Fruit fly (Drosophila melanogaster) whole organism, embryonic: ENCODE measurements around the gene Cpr73D.

Experiments
- B-H1 ChIP-seq: fragments of 200-800 bp; sonication (Bioruptor generic); IDR thresholded peaks from 3 replicates; pipeline ENCODE4 v1.3.6; 2022; ENCODE audit warnings: missing biosample characterization, missing genetic modification characterization
- Blimp-1 ChIP-seq: fragments of 200-800 bp; sonication (Bioruptor generic); optimal IDR thresholded peaks from 3 replicates; lab custom pipeline; 2018; ENCODE audit warnings: missing biosample characterization, missing genetic modification characterization, mild to moderate bottlenecking, moderate library complexity, missing genetic modification reagents
- CG10431 ChIP-seq: fragments of 200-800 bp; sonication (Bioruptor generic); optimal IDR thresholded peaks from 3 replicates; lab custom pipeline; 2018; ENCODE audit warnings: missing biosample characterization, mild to moderate bottlenecking, missing genetic modification characterization
- CG10979 ChIP-seq: fragments of 200-800 bp; sonication (Bioruptor generic); optimal IDR thresholded peaks from 2 replicates; lab custom pipeline; 2018; ENCODE audit warnings: missing biosample characterization, mild to moderate bottlenecking, missing genetic modification characterization, moderate library complexity
- CG11093 ChIP-seq: fragments of 200-800 bp; sonication (Bioruptor generic); IDR thresholded peaks from 3 replicates; pipeline ENCODE4 v1.3.6; 2022; ENCODE audit warnings: missing biosample characterization, missing genetic modification characterization
- CG11247 ChIP-seq: fragments of 200-800 bp; sonication (Bioruptor generic); IDR thresholded peaks from 2 replicates; pipeline ENCODE4 v1.3.6; 2022; ENCODE audit warnings: missing biosample characterization, missing genetic modification characterization
- CG12219 ChIP-seq: fragments of 200-800 bp; sonication (Bioruptor generic); optimal IDR thresholded peaks from 3 replicates; lab custom pipeline; 2018; ENCODE audit warnings: missing biosample characterization, mild to moderate bottlenecking, missing genetic modification characterization
- CG12942 ChIP-seq: fragments of 200-800 bp; sonication (Bioruptor generic); optimal IDR thresholded peaks from 3 replicates; lab custom pipeline; 2016; ENCODE audit warnings: missing biosample characterization, missing genetic modification characterization
- CG14014 ChIP-seq: fragments of 200-800 bp; sonication (Bioruptor generic); IDR thresholded peaks from 2 replicates; pipeline ENCODE4 v1.3.6; 2022; ENCODE audit warnings: missing biosample characterization, missing genetic modification characterization
- CG14667 ChIP-seq: fragments of 200-800 bp; sonication (Bioruptor generic); IDR thresholded peaks from 2 replicates; pipeline ENCODE4 v1.3.6; 2022; ENCODE audit warnings: missing biosample characterization, missing genetic modification characterization
- CG1647 ChIP-seq: fragments of 200-800 bp; sonication (Bioruptor generic); optimal IDR thresholded peaks from 3 replicates; lab custom pipeline; 2016; ENCODE audit warnings: missing biosample characterization, missing genetic modification characterization
- CG17359 ChIP-seq: fragments of 200-800 bp; sonication (Bioruptor generic); optimal IDR thresholded peaks from 3 replicates; lab custom pipeline; 2018; ENCODE audit warnings: missing biosample characterization, mild to moderate bottlenecking, missing genetic modification characterization, moderate library complexity
- CG18011 ChIP-seq: fragments of 200-800 bp; sonication (Bioruptor generic); optimal IDR thresholded peaks from 2 replicates; lab custom pipeline; 2017; ENCODE audit warnings: missing biosample characterization, missing genetic modification characterization, mild to moderate bottlenecking, moderate library complexity, missing genotype
- CG2712 ChIP-seq: fragments of 200-800 bp; optimal IDR thresholded peaks from 3 replicates; lab custom pipeline; 2019; ENCODE audit warnings: missing biosample characterization, mild to moderate bottlenecking, missing genetic modification characterization, moderate library complexity
- CG31388 ChIP-seq: fragments of 200-800 bp; sonication (Bioruptor generic); optimal IDR thresholded peaks from 2 replicates; lab custom pipeline; 2016; ENCODE audit warnings: missing biosample characterization, missing genetic modification characterization
- CG33557 ChIP-seq: fragments of 200-800 bp; sonication (Bioruptor generic); optimal IDR thresholded peaks from 2 replicates; lab custom pipeline; 2019; ENCODE audit warnings: missing biosample characterization, mild to moderate bottlenecking, missing genetic modification characterization, moderate library complexity
- CG4360 ChIP-seq: fragments of 200-800 bp; sonication (Bioruptor generic); IDR thresholded peaks from 2 replicates; pipeline ENCODE4 v1.3.6; 2022; ENCODE audit warnings: missing biosample characterization, missing genetic modification characterization
- CG6272 ChIP-seq: fragments of 200-800 bp; sonication (Bioruptor generic); IDR thresholded peaks from 2 replicates; pipeline ENCODE4 v1.3.6; 2022; ENCODE audit warnings: missing biosample characterization, missing genetic modification characterization
- CG6791 ChIP-seq: fragments of 200-800 bp; sonication (Bioruptor generic); IDR thresholded peaks from 3 replicates; pipeline ENCODE4 v1.3.6; 2022; ENCODE audit warnings: missing biosample characterization, missing genetic modification characterization; ENCODE audit not compliant: partially characterized antibody
- CG9437 ChIP-seq: fragments of 200-800 bp; sonication (Bioruptor generic); optimal IDR thresholded peaks from 2 replicates; lab custom pipeline; 2018; ENCODE audit warnings: missing biosample characterization, mild to moderate bottlenecking, missing genetic modification characterization
- Dip3 ChIP-seq: fragments of 200-800 bp; sonication (Bioruptor generic); optimal IDR thresholded peaks from 3 replicates; lab custom pipeline; 2016; ENCODE audit warnings: missing biosample characterization, missing genetic modification characterization
- E2f1 ChIP-seq: fragments of 200-800 bp; sonication (Bioruptor generic); IDR thresholded peaks from 2 replicates; pipeline ENCODE4 v1.3.6; 2022; ENCODE audit warnings: missing biosample characterization, missing genetic modification characterization
- Fer2 ChIP-seq: fragments of 200-800 bp; sonication (Bioruptor generic); optimal IDR thresholded peaks from 2 replicates; lab custom pipeline; 2018; ENCODE audit warnings: missing biosample characterization, mild to moderate bottlenecking, missing genetic modification characterization, moderate library complexity
- Hand ChIP-seq: fragments of 200-800 bp; sonication (Bioruptor generic); optimal IDR thresholded peaks from 2 replicates; lab custom pipeline; 2017; ENCODE audit warnings: mild to moderate bottlenecking, missing biosample characterization, missing genetic modification reagents, missing genetic modification characterization
- Hsf ChIP-seq: fragments of 200-800 bp; sonication (Bioruptor generic); optimal IDR thresholded peaks from 3 replicates; lab custom pipeline; 2016; ENCODE audit warnings: missing biosample characterization, missing genetic modification characterization
- Max ChIP-seq: fragments of 200-800 bp; sonication (Bioruptor generic); optimal IDR thresholded peaks from 2 replicates; lab custom pipeline; 2016; ENCODE audit warnings: missing biosample characterization, mild to moderate bottlenecking, missing genetic modification characterization
- Med ChIP-seq: fragments of 200-800 bp; sonication (Bioruptor generic); peaks from one replicate; lab custom pipeline; 2016; ENCODE audit warnings: missing biosample characterization, missing genetic modification characterization, mild to moderate bottlenecking, inconsistent platforms, moderate library complexity
- Opbp ChIP-seq: fragments of 200-800 bp; sonication (Bioruptor generic); IDR thresholded peaks from 3 replicates; pipeline ENCODE4 v1.3.6; 2022; ENCODE audit warnings: missing biosample characterization, missing genetic modification characterization; ENCODE audit not compliant: partially characterized antibody
- Poxn ChIP-seq: fragments of 200-800 bp; sonication (Bioruptor generic); IDR thresholded peaks from 2 replicates; pipeline ENCODE4 v1.3.6; 2022; ENCODE audit warnings: missing biosample characterization, missing genetic modification characterization
- Rx ChIP-seq: fragments of 200-800 bp; sonication (Bioruptor generic); IDR thresholded peaks from 2 replicates; pipeline ENCODE4 v1.3.6; 2022; ENCODE audit warnings: missing biosample characterization, missing genetic modification characterization
- Scr ChIP-seq: fragments of 200-800 bp; sonication (Bioruptor generic); IDR thresholded peaks from 2 replicates; pipeline ENCODE4 v1.3.6; 2022; ENCODE audit warnings: missing biosample characterization, missing genetic modification characterization; ENCODE audit not compliant: partially characterized antibody
- Usf ChIP-seq: fragments of 200-800 bp; sonication (Bioruptor generic); optimal IDR thresholded peaks from 2 replicates; lab custom pipeline; 2017; ENCODE audit warnings: missing genotype, missing biosample characterization, missing genetic modification characterization
- az2 ChIP-seq: fragments of 200-800 bp; sonication (Bioruptor generic); optimal IDR thresholded peaks from 3 replicates; lab custom pipeline; 2016; ENCODE audit warnings: missing biosample characterization, missing genetic modification characterization
- bcd ChIP-seq: fragments of 200-800 bp; sonication (Bioruptor generic); optimal IDR thresholded peaks from 2 replicates; lab custom pipeline; 2017; ENCODE audit warnings: missing biosample characterization, mild to moderate bottlenecking, missing genetic modification characterization
- br ChIP-seq: fragments of >200 bp; optimal IDR thresholded peaks from 2 replicates; lab custom pipeline; 2017
- caup ChIP-seq: fragments of 200-800 bp; sonication (Bioruptor generic); optimal IDR thresholded peaks from 3 replicates; lab custom pipeline; 2017; ENCODE audit warnings: missing biosample characterization, mild to moderate bottlenecking, missing genetic modification characterization, moderate library complexity; ENCODE audit not compliant: severe bottlenecking
- gcm ChIP-seq: fragments of 200-800 bp; sonication (Bioruptor generic); optimal IDR thresholded peaks from 2 replicates; lab custom pipeline; 2019; ENCODE audit warnings: missing biosample characterization, mild to moderate bottlenecking, missing genetic modification characterization, moderate library complexity
- jigr1 ChIP-seq: fragments of 200-800 bp; sonication (Bioruptor generic); IDR thresholded peaks from 3 replicates; pipeline ENCODE4 v1.3.6; 2022; ENCODE audit warnings: missing biosample characterization, missing genetic modification characterization
- nmo ChIP-seq: fragments of 200-800 bp; sonication (Bioruptor generic); optimal IDR thresholded peaks from 2 replicates; lab custom pipeline; 2018; ENCODE audit warnings: missing biosample characterization, mild to moderate bottlenecking, missing genetic modification characterization, moderate library complexity
- nom ChIP-seq: fragments of 200-800 bp; sonication (Bioruptor generic); optimal IDR thresholded peaks from 2 replicates; lab custom pipeline; 2017; ENCODE audit warnings: missing biosample characterization, missing genetic modification characterization, mild to moderate bottlenecking, moderate library complexity, missing genetic modification reagents
- org-1 ChIP-seq: fragments of 200-800 bp; sonication (Bioruptor generic); optimal IDR thresholded peaks from 2 replicates; lab custom pipeline; 2017; ENCODE audit warnings: missing biosample characterization, missing genetic modification characterization
- otp ChIP-seq: fragments of 200-800 bp; sonication (Bioruptor generic); IDR thresholded peaks from 3 replicates; pipeline ENCODE4, ENCODE4 v1.3.6; 2022; ENCODE audit warnings: missing biosample characterization, missing genetic modification characterization
- pros ChIP-seq: fragments of 200-800 bp; sonication (Bioruptor generic); optimal IDR thresholded peaks from 3 replicates; lab custom pipeline; 2019; ENCODE audit warnings: missing biosample characterization, mild to moderate bottlenecking, missing genetic modification characterization, moderate library complexity
- row ChIP-seq: fragments of 200-800 bp; sonication (Bioruptor generic); IDR thresholded peaks from 3 replicates; pipeline ENCODE4 v1.3.6; 2022; ENCODE audit warnings: missing biosample characterization, missing genetic modification characterization
- run ChIP-seq: fragments of 200-800 bp; sonication (Bioruptor generic); optimal IDR thresholded peaks from 3 replicates; lab custom pipeline; 2018; ENCODE audit warnings: missing biosample characterization, mild to moderate bottlenecking, missing genetic modification characterization
- sens ChIP-seq: fragments of 200-800 bp; sonication (Bioruptor generic); peaks from one replicate; lab custom pipeline; 2016; ENCODE audit warnings: missing biosample characterization, missing genetic modification characterization
- sima ChIP-seq: fragments of 200-800 bp; sonication (Bioruptor generic); optimal IDR thresholded peaks from 2 replicates; lab custom pipeline; 2016; ENCODE audit warnings: missing biosample characterization, missing genetic modification characterization
- slbo ChIP-seq: fragments of 200-800 bp; sonication (Bioruptor generic); IDR thresholded peaks from 2 replicates; pipeline ENCODE4 v1.3.6; 2022; ENCODE audit warnings: missing biosample characterization, missing genetic modification characterization
- so ChIP-seq: fragments of 200-800 bp; sonication (Bioruptor generic); IDR thresholded peaks from 3 replicates; pipeline ENCODE4 v1.3.6; 2022; ENCODE audit warnings: missing biosample characterization, missing genetic modification characterization
- tll ChIP-seq, 2 experiments: fragments of 200-800 bp in 1 of 2; fragments of >200 bp in 1 of 2; sonication (Bioruptor generic) in 1 of 2; optimal IDR thresholded peaks; 2 replicates each; lab custom pipeline; 2017 to 2019; ENCODE audit warnings: missing biosample characterization in 2 of 2, missing genetic modification characterization in 2 of 2, mild to moderate bottlenecking in 1 of 2, moderate library complexity in 1 of 2
- wdn ChIP-seq: fragments of 200-800 bp; sonication (Bioruptor generic); IDR thresholded peaks from 2 replicates; pipeline ENCODE4 v1.3.6; 2022; ENCODE audit warnings: missing biosample characterization, missing genetic modification characterization

Gene Cpr73D

dm6 chr3L:16989169-16989568, 31.7 kb upstream of the Cpr73D start (continued):
- no peak for TF ChIP-seq CG1647 (GFP tag; lab: Kevin White, UChicago)
- TF ChIP-seq Med (GFP tag; lab: Kevin White, UChicago), result peak; percentile 43
- peak; percentile 36; the same call in 1 of the 2 replicates for TF ChIP-seq CG14014
- TF ChIP-seq bcd (GFP tag; lab: Kevin White, UChicago), result peak; percentile 40
- TF ChIP-seq Poxn (GFP tag; lab: Robert Waterston, UW), result no peak
- no peak for TF ChIP-seq Opbp
- TF ChIP-seq CG14667, result no peak
- no peak for TF ChIP-seq Max (GFP tag; lab: Kevin White, UChicago)
- TF ChIP-seq nom, result peak; percentile 59
- peak; percentile 70 for TF ChIP-seq row (GFP tag; lab: Robert Waterston, UW)
- TF ChIP-seq CG2712 (tag; lab: Kevin White, UChicago), result peak; percentile 66
- TF ChIP-seq E2f1 (GFP tag; lab: Robert Waterston, UW), result peak; percentile 18; the same call in 1 of the 2 replicates
- TF ChIP-seq jigr1 (GFP tag; lab: Robert Waterston, UW), result no peak
- peak; percentile 27 for TF ChIP-seq CG10979 (tag; lab: Kevin White, UChicago)
- TF ChIP-seq Fer2 (tag; lab: Kevin White, UChicago), result no peak
- no peak for TF ChIP-seq br (lab: Kevin White, UChicago)
- TF ChIP-seq caup, result no peak
- TF ChIP-seq Blimp-1 (GFP tag; lab: Kevin White, UChicago), result peak; percentile 27
- no peak for TF ChIP-seq run (tag; lab: Kevin White, UChicago)
- peak; percentile 71 for TF ChIP-seq sens (GFP tag; lab: Kevin White, UChicago)
- TF ChIP-seq Hand (GFP tag; lab: Kevin White, UChicago), result no peak
- TF ChIP-seq Scr, result no peak
- peak; percentile 15 for TF ChIP-seq Hsf (GFP tag; lab: Kevin White, UChicago)
- TF ChIP-seq slbo (GFP tag; lab: Robert Waterston, UW), result peak; percentile 45; the same call in 1 of the 2 replicates
- TF ChIP-seq CG18011, result no peak
- TF ChIP-seq so, result 0 out of 3 replicates have a peak, but pooled peaks have one; percentile 31
- no peak for TF ChIP-seq Rx (GFP tag; lab: Robert Waterston, UW)
- TF ChIP-seq Dip3 (GFP tag; lab: Kevin White, UChicago), result no peak
- peak; percentile 25 for TF ChIP-seq org-1 (GFP tag; lab: Kevin White, UChicago)
- no peak for TF ChIP-seq CG6791 (GFP tag; lab: Robert Waterston, UW)
- no peak for TF ChIP-seq CG31388 (GFP tag; lab: Kevin White, UChicago)
- peak; percentile 14 for TF ChIP-seq CG17359 (tag; lab: Kevin White, UChicago)
- no peak for TF ChIP-seq az2
- TF ChIP-seq wdn (GFP tag; lab: Robert Waterston, UW), result no peak
- peak; percentile 14 for TF ChIP-seq CG33557 (GFP tag; lab: Kevin White, UChicago)
- TF ChIP-seq Usf, result no peak
- TF ChIP-seq CG6272 (GFP tag; lab: Robert Waterston, UW), result peak; percentile 10; the same call in 1 of the 2 replicates
- TF ChIP-seq CG12942, result no peak
- TF ChIP-seq CG11093 (GFP tag; lab: Robert Waterston, UW), result no peak
- TF ChIP-seq B-H1 (GFP tag; lab: Robert Waterston, UW), result no peak
- peak; percentile 48 for TF ChIP-seq nmo
- TF ChIP-seq otp (GFP tag; lab: Robert Waterston, UW), result no peak
- no peak for TF ChIP-seq CG4360 (GFP tag; lab: Robert Waterston, UW)
- peak; percentile 38 for TF ChIP-seq gcm (GFP tag; lab: Kevin White, UChicago)
- TF ChIP-seq CG9437 (GFP tag; lab: Kevin White, UChicago), result peak; percentile 60
- TF ChIP-seq CG12219 (GFP tag; lab: Kevin White, UChicago), result peak; percentile 28
- no peak for TF ChIP-seq pros (GFP tag; lab: Kevin White, UChicago)
- no peak for TF ChIP-seq tll (GFP tag; optimal IDR thresholded peaks at IDR 0.05; lab: Kevin White, UChicago)
- TF ChIP-seq CG11247 (GFP tag; lab: Robert Waterston, UW), result no peak
- no peak for TF ChIP-seq sima
- no peak for TF ChIP-seq CG10431
